Fruit fly (Drosophila melanogaster): Measurements from ENCODE around the gene KrT95D.

KrT95D gene

DNA sequence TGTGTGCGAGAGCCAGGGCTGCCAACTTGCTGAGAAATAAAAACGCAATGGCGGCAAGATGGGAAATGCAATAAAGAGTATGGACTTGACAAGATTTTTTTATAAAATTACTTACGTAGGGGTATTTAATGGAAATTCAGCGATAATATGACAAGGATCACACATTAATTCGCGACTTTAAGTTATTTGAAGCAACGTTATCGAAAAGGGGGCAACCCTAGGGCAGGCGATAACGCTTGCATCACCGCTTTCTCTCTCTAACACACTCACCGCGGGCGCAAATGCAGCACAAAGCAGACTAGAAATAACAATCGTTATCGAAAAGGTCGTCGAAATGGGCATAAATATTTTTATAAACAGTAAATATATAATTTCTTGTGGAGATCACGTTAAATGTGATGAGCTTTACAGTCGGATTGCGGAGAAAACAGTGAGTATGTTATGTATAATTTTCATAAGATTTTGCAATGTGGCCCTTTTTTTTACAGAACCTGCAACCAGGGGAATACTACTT lies 16.4 kb upstream of the KrT95D start, which contains the start of gene Rox8 (continued):
- TF ChIP-seq nom (GFP tag; optimal IDR thresholded peaks at IDR 0.05) (peak; percentile 17), CG10267 (tag; optimal IDR thresholded peaks at IDR 0.05) (peak; percentile 62), zfh2 (GFP tag; optimal IDR thresholded peaks at IDR 0.05) (peak; percentile 24), CG2712 (tag; optimal IDR thresholded peaks at IDR 0.05) (peak; percentile 50), CG7839 (tag; optimal IDR thresholded peaks at IDR 0.05) (peak; percentile 24), shn (GFP tag; optimal IDR thresholded peaks at IDR 0.05) (peak; percentile 16), pros (GFP tag; optimal IDR thresholded peaks at IDR 0.05) (no peak), CG2116 (GFP tag; optimal IDR thresholded peaks at IDR 0.05) (peak; percentile 94), lola (GFP tag; optimal IDR thresholded peaks at IDR 0.05) (peak in 1 of 3 experiments; percentile 3), gcm (GFP tag; optimal IDR thresholded peaks at IDR 0.05) (peak; percentile 13), CG1602 (GFP tag; optimal IDR thresholded peaks at IDR 0.05) (peak; percentile 14), HLH4C (GFP tag; IDR thresholded peaks at IDR 0.05; ENCODE audit: partially characterized antibody) (peak; percentile 70), CG15696 (tag; optimal IDR thresholded peaks at IDR 0.05) (peak; percentile 24), dm (GFP tag; optimal IDR thresholded peaks at IDR 0.05) (peak; percentile 42), Antp (GFP tag; optimal IDR thresholded peaks at IDR 0.05) (peak; percentile 47), jumu (GFP tag; optimal IDR thresholded peaks at IDR 0.05) (peak; percentile 48), az2 (GFP tag; optimal IDR thresholded peaks at IDR 0.05) (peak; percentile 35), pzg (GFP tag; optimal IDR thresholded peaks at IDR 0.05) (peak; percentile 58), CG12155 (GFP tag; optimal IDR thresholded peaks at IDR 0.05) (peak; percentile 59), hbn (GFP tag; IDR thresholded peaks at IDR 0.05; ENCODE audit: partially characterized antibody) (no peak; the same call in 1 of the 2 replicates), Trl (optimal IDR thresholded peaks at IDR 0.05) (no peak), Trl (GFP tag; optimal IDR thresholded peaks at IDR 0.05) (peak; percentile 22), Dad (GFP tag; optimal IDR thresholded peaks at IDR 0.05) (no peak), phol (tag; optimal IDR thresholded peaks at IDR 0.05) (peak; percentile 99), CG18476 (GFP tag; optimal IDR thresholded peaks at IDR 0.05) (peak; percentile 33), CG3281 (GFP tag; optimal IDR thresholded peaks at IDR 0.05) (peak; percentile 7), HmgZ (tag; optimal IDR thresholded peaks at IDR 0.05) (peak; percentile 60), HmgD (GFP tag; optimal IDR thresholded peaks at IDR 0.05) (peak; percentile 39), Med (GFP tag) (peak; percentile 89), zen (tag; optimal IDR thresholded peaks at IDR 0.05) (peak; percentile 67), CG5953 (GFP tag; IDR thresholded peaks at IDR 0.05) (no peak), CG6254 (GFP tag; optimal IDR thresholded peaks at IDR 0.05) (peak; percentile 20), CG17186 (GFP tag; optimal IDR thresholded peaks at IDR 0.05) (peak; percentile 88), CG11085 (GFP tag; IDR thresholded peaks at IDR 0.05) (no peak), NFAT (GFP tag; IDR thresholded peaks at IDR 0.05) (0 out of 2 replicates have a peak, but pooled peaks have one; percentile 30), Deaf1 (tag; optimal IDR thresholded peaks at IDR 0.05) (peak; percentile 9), ewg (GFP tag; optimal IDR thresholded peaks at IDR 0.05) (peak; percentile 43), CG12659 (GFP tag; optimal IDR thresholded peaks at IDR 0.05) (peak; percentile 84), chm (GFP tag; IDR thresholded peaks at IDR 0.05) (no peak), rib (GFP tag; IDR thresholded peaks at IDR 0.05) (no peak), CG12299 (tag; optimal IDR thresholded peaks at IDR 0.05) (peak; percentile 25), sd (tag; optimal IDR thresholded peaks at IDR 0.05) (peak; percentile 38), insv (GFP tag; optimal IDR thresholded peaks at IDR 0.05) (peak in 1 of 2 experiments; percentile 1), CG16863 (GFP tag; optimal IDR thresholded peaks at IDR 0.05) (peak; percentile 11), hkb (optimal IDR thresholded peaks at IDR 0.05) (peak; percentile 67), hkb (GFP tag; IDR thresholded peaks at IDR 0.05) (no peak), Gsc (GFP tag; IDR thresholded peaks at IDR 0.05) (no peak), Sox102F (GFP tag; optimal IDR thresholded peaks at IDR 0.05) (no peak), sr (GFP tag; IDR thresholded peaks at IDR 0.05) (no peak), CG17359 (tag; optimal IDR thresholded peaks at IDR 0.05) (peak; percentile 22)

Measured in whole organism, embryonic.